Fruit fly (Drosophila melanogaster) whole organism, pupa: ENCODE measurements around the gene CycG.

Experiments
- CG12605 ChIP-seq: fragments of 200-800 bp; sonication (Bioruptor generic); IDR thresholded peaks from 2 replicates; pipeline ENCODE4 v1.3.6; 2022; ENCODE audit warnings: missing biosample characterization, missing genetic modification characterization
- CG17806 ChIP-seq: fragments of 200-800 bp; sonication (Bioruptor generic); optimal IDR thresholded peaks from 2 replicates; lab custom pipeline; 2018; ENCODE audit warnings: missing biosample characterization, mild to moderate bottlenecking, missing genetic modification characterization, moderate library complexity
- CG4496 ChIP-seq: fragments of 200-800 bp; sonication (Bioruptor generic); IDR thresholded peaks from 3 replicates; pipeline ENCODE4 v1.3.6; 2022; ENCODE audit warnings: missing biosample characterization, missing genetic modification characterization
- CG8301 ChIP-seq: fragments of 200-800 bp; sonication (Bioruptor generic); optimal IDR thresholded peaks from 2 replicates; lab custom pipeline; 2018; ENCODE audit warnings: missing biosample characterization, mild to moderate bottlenecking, missing genetic modification characterization
- EcR ChIP-seq: fragments of 200-800 bp; sonication (Bioruptor generic); optimal IDR thresholded peaks from 3 replicates; lab custom pipeline; 2019; ENCODE audit warnings: missing biosample characterization, missing genetic modification characterization, mild to moderate bottlenecking, moderate library complexity, missing genetic modification reagents
- Ets98B ChIP-seq: fragments of 200-800 bp; sonication (Bioruptor generic); IDR thresholded peaks from 2 replicates; pipeline ENCODE4 v1.3.6; 2022; ENCODE audit warnings: missing biosample characterization, missing genetic modification characterization

DNA sequence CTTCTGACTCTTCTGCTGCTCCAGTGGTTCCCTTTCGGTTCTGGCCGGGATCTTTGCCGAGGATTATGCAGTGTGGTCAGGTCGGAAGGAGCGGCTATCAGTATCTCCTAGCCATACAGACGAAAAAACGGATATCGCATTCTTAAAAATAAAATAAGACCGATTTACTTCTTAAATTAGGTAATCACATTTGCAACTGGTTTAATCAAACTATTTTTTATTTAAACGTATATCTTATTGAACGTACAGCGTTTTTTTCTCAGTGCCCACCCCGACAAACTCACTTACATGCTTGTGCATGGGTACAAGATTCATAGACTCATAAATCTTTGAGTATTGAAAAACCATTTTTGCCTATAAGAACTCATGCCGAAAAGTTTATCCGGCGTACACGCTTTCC, 13.8 kb upstream of the CycG start:
- no peak for TF ChIP-seq EcR (GFP tag; lab: Kevin White, UChicago)
- TF ChIP-seq CG17806 (tag; lab: Kevin White, UChicago): no peak
- no peak for TF ChIP-seq CG4496 (GFP tag; lab: Robert Waterston, UW)
- no peak for TF ChIP-seq CG12605 (GFP tag; lab: Robert Waterston, UW)
- no peak for TF ChIP-seq CG8301 (tag; lab: Kevin White, UChicago)
- no peak for TF ChIP-seq Ets98B
